Worm (Caenorhabditis elegans): ENCODE results near the gene C14A4.9.

- TF ChIP-seq fos-1 (tag; optimal IDR thresholded peaks at IDR 0.05) (no peak), nhr-76 (tag; optimal IDR thresholded peaks at IDR 0.05) (no peak), ceh-8 (GFP tag; optimal IDR thresholded peaks at IDR 0.05) (no peak), alr-1 (tag; optimal IDR thresholded peaks at IDR 0.05; ENCODE audit: borderline replicate concordance) (no peak), elt-2 (tag; optimal IDR thresholded peaks at IDR 0.05) (no peak), nhr-47 (tag; optimal IDR thresholded peaks at IDR 0.05) (no peak), pqm-1 (tag; optimal IDR thresholded peaks at IDR 0.05) (no peak), lsy-2 (tag; optimal IDR thresholded peaks at IDR 0.05) (no peak), lin-39 (tag; optimal IDR thresholded peaks at IDR 0.05) (no peak), unc-130 (tag; optimal IDR thresholded peaks at IDR 0.05) (no peak), nhr-90 (tag; optimal IDR thresholded peaks at IDR 0.05; ENCODE audit: poor library complexity) (no peak), irx-1 (tag; optimal IDR thresholded peaks at IDR 0.05) (no peak), ztf-11 (tag; optimal IDR thresholded peaks at IDR 0.05) (no peak), mep-1 (tag; optimal IDR thresholded peaks at IDR 0.05) (no peak)
These were observed 6.4 kb downstream of the C14A4.9 start, which contains the start of gene taf-13 for ce11 chrII:10605512-10605911.

Measured in whole organism, L1 larva.